Fruit fly (Drosophila melanogaster): ENCODE results near the gene CG31415.

- TF ChIP-seq pan (optimal IDR thresholded peaks at IDR 0.05), result no peak
- TF ChIP-seq Dll (optimal IDR thresholded peaks at IDR 0.05), result no peak
- no peak for TF ChIP-seq CG8478 (optimal IDR thresholded peaks at IDR 0.05)
- TF ChIP-seq usp (GFP tag; optimal IDR thresholded peaks at IDR 0.05), result no peak
Observed at dm6 chr3R:9701897-9702296, 41.4 kb upstream of the CG31415 start.
